Worm (Caenorhabditis elegans) whole organism, L2 larva: ENCODE data around the gene srg-36.

Source experiments
- ama-1 ChIP-seq: fragments of 150-350 bp; optimal IDR thresholded peaks from 2 replicates; lab custom pipeline; 2018; ENCODE audit warnings: inconsistent platforms
- elt-1 ChIP-seq: fragments of 150-350 bp; optimal IDR thresholded peaks from 2 replicates; lab custom pipeline; 2014; ENCODE audit warnings: missing biosample characterization, missing genetic modification characterization
- lin-11 ChIP-seq: fragments of 150-350 bp; sonication (generic microtip); optimal IDR thresholded peaks from 2 replicates; lab custom pipeline; 2014; ENCODE audit warnings: missing biosample characterization, missing genetic modification characterization, inconsistent platforms, mixed read lengths
- nhr-12 ChIP-seq: fragments of 150-350 bp; optimal IDR thresholded peaks from 2 replicates; lab custom pipeline; 2014; ENCODE audit warnings: missing biosample characterization, missing genetic modification characterization
- nhr-23 ChIP-seq: fragments of 150-350 bp; optimal IDR thresholded peaks from 2 replicates; lab custom pipeline; 2014; ENCODE audit warnings: missing biosample characterization, missing genetic modification reagents, missing genetic modification characterization
- nhr-25 ChIP-seq: fragments of 150-350 bp; sonication (generic microtip); optimal IDR thresholded peaks from 3 replicates; lab custom pipeline; 2014; ENCODE audit warnings: missing biosample characterization, missing genetic modification characterization
- nhr-77 ChIP-seq: fragments of 150-350 bp; optimal IDR thresholded peaks from 2 replicates; lab custom pipeline; 2014; ENCODE audit warnings: missing biosample characterization, missing genetic modification characterization
- skn-1 ChIP-seq: sonication (generic microtip); optimal IDR thresholded peaks from 2 replicates; lab custom pipeline; 2017; ENCODE audit warnings: missing biosample characterization, missing genetic modification characterization
- snpc-4 ChIP-seq: fragments of 150-350 bp; optimal IDR thresholded peaks from 2 replicates; lab custom pipeline; 2014; ENCODE audit warnings: missing biosample characterization, missing genetic modification characterization
- unc-62 ChIP-seq: fragments of 150-350 bp; optimal IDR thresholded peaks from 2 replicates; lab custom pipeline; 2014; ENCODE audit warnings: missing biosample characterization, missing genetic modification reagents, missing genetic modification characterization
- zag-1 ChIP-seq: fragments of 150-350 bp; optimal IDR thresholded peaks from 2 replicates; lab custom pipeline; 2014; ENCODE audit warnings: missing biosample characterization, missing genetic modification characterization
- ztf-4 ChIP-seq: fragments of 150-350 bp; optimal IDR thresholded peaks from 2 replicates; lab custom pipeline; 2014; ENCODE audit warnings: missing biosample characterization, missing genetic modification characterization

- no peak for TF ChIP-seq nhr-25
- no peak for TF ChIP-seq unc-62 (GFP tag; lab: Kevin White, UChicago)
- TF ChIP-seq elt-1, result no peak
- TF ChIP-seq nhr-77 (tag; lab: Kevin White, UChicago), result no peak
- TF ChIP-seq ztf-4, result no peak
- TF ChIP-seq lin-11 (tag; lab: Kevin White, UChicago), result no peak
- TF ChIP-seq zag-1 (tag; lab: Kevin White, UChicago), result no peak
- no peak for TF ChIP-seq snpc-4 (tag; lab: Kevin White, UChicago)
- TF ChIP-seq ama-1 (lab: Kevin White, UChicago), result no peak
- TF ChIP-seq nhr-12, result no peak
- no peak for TF ChIP-seq skn-1
- TF ChIP-seq nhr-23 (tag; lab: Kevin White, UChicago), result no peak
These were observed 666 bp upstream of the srg-36 start, which contains the start of gene srg-37 for ce11 chrX:14234932-14235331.
